Fruit fly (Drosophila melanogaster) whole organism, embryonic: Measurements from ENCODE around the gene CG13097.
A peak's percentile ranks its signal among the peaks of the same experiment; 100 is the strongest.

Experiments
- Atf6 ChIP-seq: fragments of 200-800 bp; sonication (Bioruptor generic); IDR thresholded peaks from 2 replicates; pipeline ENCODE4 v1.3.6; 2022; ENCODE audit warnings: missing biosample characterization, missing genetic modification characterization
- CG1233 ChIP-seq: fragments of 200-800 bp; sonication (Bioruptor generic); optimal IDR thresholded peaks from 4 replicates; lab custom pipeline; 2018; ENCODE audit warnings: missing biosample characterization, mild to moderate bottlenecking, missing genetic modification characterization
- CG12744 ChIP-seq: fragments of 200-800 bp; sonication (Bioruptor generic); optimal IDR thresholded peaks from 2 replicates; lab custom pipeline; 2016; ENCODE audit warnings: missing biosample characterization, missing genetic modification characterization
- CG1602 ChIP-seq: fragments of 200-800 bp; sonication (Bioruptor generic); optimal IDR thresholded peaks from 3 replicates; lab custom pipeline; 2016; ENCODE audit warnings: missing biosample characterization, missing genetic modification characterization
- CG17829 ChIP-seq: fragments of 200-800 bp; optimal IDR thresholded peaks from 2 replicates; lab custom pipeline; 2019; ENCODE audit warnings: missing biosample characterization, mild to moderate bottlenecking, missing genetic modification characterization, moderate library complexity
- CG1832 ChIP-seq: fragments of 200-800 bp; sonication (Bioruptor generic); optimal IDR thresholded peaks from 2 replicates; lab custom pipeline; 2017; ENCODE audit warnings: missing biosample characterization, mild to moderate bottlenecking, missing genetic modification characterization, inconsistent platforms
- CG2199 ChIP-seq: fragments of 200-800 bp; sonication (Bioruptor generic); IDR thresholded peaks from 3 replicates; pipeline ENCODE4 v1.3.6; 2022; ENCODE audit warnings: missing biosample characterization, missing genetic modification characterization
- CG2712 ChIP-seq: fragments of 200-800 bp; optimal IDR thresholded peaks from 3 replicates; lab custom pipeline; 2019; ENCODE audit warnings: missing biosample characterization, mild to moderate bottlenecking, missing genetic modification characterization, moderate library complexity
- CG3281 ChIP-seq: fragments of 200-800 bp; sonication (Bioruptor generic); optimal IDR thresholded peaks from 3 replicates; lab custom pipeline; 2017; ENCODE audit warnings: missing biosample characterization, mild to moderate bottlenecking, missing genetic modification characterization
- CG34376 ChIP-seq: fragments of 200-800 bp; sonication (Bioruptor generic); optimal IDR thresholded peaks from 2 replicates; lab custom pipeline; 2018; ENCODE audit warnings: missing biosample characterization, mild to moderate bottlenecking, missing genetic modification characterization
- CG3995 ChIP-seq: fragments of 200-800 bp; sonication (Bioruptor generic); optimal IDR thresholded peaks from 3 replicates; lab custom pipeline; 2016; ENCODE audit warnings: missing biosample characterization, missing genetic modification characterization
- CG4282 ChIP-seq: fragments of 200-800 bp; sonication (Bioruptor generic); optimal IDR thresholded peaks from 2 replicates; lab custom pipeline; 2016; ENCODE audit warnings: missing biosample characterization, missing genetic modification characterization
- CG4360 ChIP-seq: fragments of 200-800 bp; sonication (Bioruptor generic); IDR thresholded peaks from 2 replicates; pipeline ENCODE4 v1.3.6; 2022; ENCODE audit warnings: missing biosample characterization, missing genetic modification characterization
- CG8089 ChIP-seq: fragments of 200-800 bp; sonication (Bioruptor generic); optimal IDR thresholded peaks from 3 replicates; lab custom pipeline; 2016; ENCODE audit warnings: missing biosample characterization, missing genetic modification characterization
- CG9727 ChIP-seq: fragments of 200-800 bp; sonication (Bioruptor generic); optimal IDR thresholded peaks from 3 replicates; lab custom pipeline; 2017; ENCODE audit warnings: missing biosample characterization, mild to moderate bottlenecking, missing genetic modification characterization
- Dek ChIP-seq: fragments of 200-800 bp; sonication (Bioruptor generic); optimal IDR thresholded peaks from 3 replicates; lab custom pipeline; 2019; ENCODE audit warnings: missing biosample characterization, mild to moderate bottlenecking, missing genetic modification characterization, moderate library complexity
- Dip3 ChIP-seq: fragments of 200-800 bp; sonication (Bioruptor generic); optimal IDR thresholded peaks from 3 replicates; lab custom pipeline; 2016; ENCODE audit warnings: missing biosample characterization, missing genetic modification characterization
- Doc3 ChIP-seq: fragments of 200-800 bp; sonication (Bioruptor generic); IDR thresholded peaks from 3 replicates; pipeline ENCODE4 v1.3.6; 2022; ENCODE audit warnings: missing biosample characterization, missing genetic modification characterization; ENCODE audit not compliant: partially characterized antibody
- Gug ChIP-seq: fragments of 200-800 bp; sonication (Bioruptor generic); IDR thresholded peaks from 4 replicates; pipeline ENCODE4 v1.3.6; 2022; ENCODE audit warnings: missing biosample characterization, missing genetic modification characterization
- Hey ChIP-seq: fragments of 200-800 bp; sonication (Bioruptor generic); optimal IDR thresholded peaks from 3 replicates; lab custom pipeline; 2018; ENCODE audit warnings: missing biosample characterization, mild to moderate bottlenecking, missing genetic modification characterization
- Lhr ChIP-seq: fragments of 200-800 bp; sonication (Bioruptor generic); optimal IDR thresholded peaks from 3 replicates; lab custom pipeline; 2017; ENCODE audit warnings: mild to moderate bottlenecking, missing biosample characterization, missing genetic modification reagents, missing genetic modification characterization
- Lpt ChIP-seq: fragments of >200 bp; optimal IDR thresholded peaks from 2 replicates; lab custom pipeline; 2018; ENCODE audit warnings: missing biosample characterization, missing genetic modification characterization
- Med ChIP-seq: fragments of 200-800 bp; sonication (Bioruptor generic); peaks from one replicate; lab custom pipeline; 2016; ENCODE audit warnings: missing biosample characterization, missing genetic modification characterization, mild to moderate bottlenecking, inconsistent platforms, moderate library complexity
- Opbp ChIP-seq: fragments of 200-800 bp; sonication (Bioruptor generic); IDR thresholded peaks from 3 replicates; pipeline ENCODE4 v1.3.6; 2022; ENCODE audit warnings: missing biosample characterization, missing genetic modification characterization; ENCODE audit not compliant: partially characterized antibody
- Six4 ChIP-seq: fragments of 200-800 bp; sonication (Bioruptor generic); optimal IDR thresholded peaks from 2 replicates; lab custom pipeline; 2016; ENCODE audit warnings: missing biosample characterization, missing genetic modification characterization
- Sry-δ ChIP-seq: fragments of 200-800 bp; sonication (Bioruptor generic); optimal IDR thresholded peaks from 2 replicates; lab custom pipeline; 2016; ENCODE audit warnings: missing biosample characterization, missing genetic modification characterization
- bsh ChIP-seq, 2 experiments: fragments of 200-800 bp; sonication (Bioruptor generic); optimal IDR thresholded peaks; 2 replicates each; lab custom pipeline; 2017 to 2018; ENCODE audit warnings: mild to moderate bottlenecking in 2 of 2, missing biosample characterization in 2 of 2, missing genetic modification characterization in 2 of 2, moderate library complexity in 1 of 2
- cad ChIP-seq: fragments of >200 bp; optimal IDR thresholded peaks from 2 replicates; lab custom pipeline; 2017; ENCODE audit warnings: missing biosample characterization, missing genetic modification characterization
- chinmo ChIP-seq: fragments of 200-800 bp; sonication (Bioruptor generic); IDR thresholded peaks from 4 replicates; pipeline ENCODE4 v1.3.6; 2022; ENCODE audit warnings: missing biosample characterization, missing genetic modification characterization; ENCODE audit not compliant: partially characterized antibody
- chn ChIP-seq: fragments of 200-800 bp; sonication (Bioruptor generic); optimal IDR thresholded peaks from 2 replicates; lab custom pipeline; 2016; ENCODE audit warnings: missing biosample characterization, missing genetic modification characterization
- ci ChIP-seq: fragments of 200-800 bp; sonication (Bioruptor generic); IDR thresholded peaks from 3 replicates; pipeline ENCODE4 v1.3.6; 2022; ENCODE audit warnings: missing biosample characterization, missing genetic modification characterization
- gce ChIP-seq: fragments of 200-800 bp; sonication (Bioruptor generic); IDR thresholded peaks from 3 replicates; pipeline ENCODE4 v1.3.6; 2022; ENCODE audit warnings: missing biosample characterization, missing genetic modification characterization
- grn ChIP-seq: fragments of 200-800 bp; sonication (Bioruptor generic); optimal IDR thresholded peaks from 3 replicates; lab custom pipeline; 2017; ENCODE audit warnings: missing biosample characterization, missing genetic modification characterization
- hbn ChIP-seq: fragments of 200-800 bp; sonication (Bioruptor generic); IDR thresholded peaks from 2 replicates; pipeline ENCODE4 v1.3.6; 2022; ENCODE audit warnings: missing biosample characterization, missing genetic modification characterization; ENCODE audit not compliant: partially characterized antibody
- ind ChIP-seq: fragments of 200-800 bp; sonication (Bioruptor generic); optimal IDR thresholded peaks from 3 replicates; lab custom pipeline; 2016; ENCODE audit warnings: missing biosample characterization, missing genetic modification characterization
- nmo ChIP-seq: fragments of 200-800 bp; sonication (Bioruptor generic); optimal IDR thresholded peaks from 2 replicates; lab custom pipeline; 2018; ENCODE audit warnings: missing biosample characterization, mild to moderate bottlenecking, missing genetic modification characterization, moderate library complexity
- pan ChIP-seq, 4 experiments: fragments of >200 bp in 3 of 4; fragments of 200-800 bp in 1 of 4; sonication (Bioruptor generic) in 1 of 4; optimal IDR thresholded peaks in 3 of 4; IDR thresholded peaks in 1 of 4; 2 replicates each; pipeline versions ENCODE4 v1.3.6 to Lab custom; 2017 to 2022; ENCODE audit warnings: missing biosample characterization in 2 of 4, missing genetic modification characterization in 2 of 4, mixed read lengths in 1 of 4
- pb ChIP-seq: fragments of 200-800 bp; sonication (Bioruptor generic); optimal IDR thresholded peaks from 3 replicates; lab custom pipeline; 2016; ENCODE audit warnings: missing biosample characterization, missing genetic modification characterization
- pfk ChIP-seq: fragments of 200-800 bp; sonication (Bioruptor generic); optimal IDR thresholded peaks from 2 replicates; lab custom pipeline; 2018; ENCODE audit warnings: missing biosample characterization, mild to moderate bottlenecking, missing genetic modification characterization, moderate library complexity
- pnt ChIP-seq: fragments of 200-800 bp; sonication (Bioruptor generic); optimal IDR thresholded peaks from 3 replicates; lab custom pipeline; 2016; ENCODE audit warnings: missing biosample characterization, missing genetic modification characterization
- sc ChIP-seq, 3 experiments: fragments of >200 bp in 2 of 3; fragments of 200-800 bp in 1 of 3; sonication (Bioruptor generic) in 1 of 3; optimal IDR thresholded peaks; 2 replicates in 2 of 3; 3 replicates in 1 of 3; lab custom pipeline; 2017; ENCODE audit warnings: mild to moderate bottlenecking in 1 of 3, missing biosample characterization in 1 of 3, missing genetic modification characterization in 1 of 3, missing genetic modification reagents in 1 of 3
- sim ChIP-seq: fragments of 200-800 bp; sonication (Bioruptor generic); IDR thresholded peaks from 2 replicates; pipeline ENCODE4 v1.3.6; 2022; ENCODE audit warnings: missing biosample characterization, missing genetic modification characterization
- sug ChIP-seq: fragments of 200-800 bp; optimal IDR thresholded peaks from 2 replicates; lab custom pipeline; 2019; ENCODE audit warnings: missing biosample characterization, mild to moderate bottlenecking, missing genetic modification characterization, moderate library complexity
- tin ChIP-seq: fragments of 200-800 bp; sonication (Bioruptor generic); optimal IDR thresholded peaks from 3 replicates; lab custom pipeline; 2016; ENCODE audit warnings: missing biosample characterization, missing genetic modification characterization
- trem ChIP-seq: fragments of 200-800 bp; optimal IDR thresholded peaks from 3 replicates; lab custom pipeline; 2019; ENCODE audit warnings: missing biosample characterization, mild to moderate bottlenecking, missing genetic modification characterization, moderate library complexity
- twi ChIP-seq: fragments of 200-800 bp; optimal IDR thresholded peaks from 2 replicates; lab custom pipeline; 2019; ENCODE audit warnings: missing biosample characterization, mild to moderate bottlenecking, missing genetic modification characterization, moderate library complexity
- usp ChIP-seq: fragments of >200 bp; optimal IDR thresholded peaks from 2 replicates; lab custom pipeline; 2017; ENCODE audit warnings: missing biosample characterization, missing genetic modification characterization
- zen ChIP-seq: fragments of 200-800 bp; sonication (Bioruptor generic); optimal IDR thresholded peaks from 3 replicates; lab custom pipeline; 2018; ENCODE audit warnings: missing biosample characterization, mild to moderate bottlenecking, missing genetic modification characterization, moderate library complexity
- zfh2 ChIP-seq: fragments of 200-800 bp; sonication (Bioruptor generic); optimal IDR thresholded peaks from 2 replicates; lab custom pipeline; 2016; ENCODE audit warnings: missing biosample characterization, missing genetic modification characterization

Gene CG13097

DNA sequence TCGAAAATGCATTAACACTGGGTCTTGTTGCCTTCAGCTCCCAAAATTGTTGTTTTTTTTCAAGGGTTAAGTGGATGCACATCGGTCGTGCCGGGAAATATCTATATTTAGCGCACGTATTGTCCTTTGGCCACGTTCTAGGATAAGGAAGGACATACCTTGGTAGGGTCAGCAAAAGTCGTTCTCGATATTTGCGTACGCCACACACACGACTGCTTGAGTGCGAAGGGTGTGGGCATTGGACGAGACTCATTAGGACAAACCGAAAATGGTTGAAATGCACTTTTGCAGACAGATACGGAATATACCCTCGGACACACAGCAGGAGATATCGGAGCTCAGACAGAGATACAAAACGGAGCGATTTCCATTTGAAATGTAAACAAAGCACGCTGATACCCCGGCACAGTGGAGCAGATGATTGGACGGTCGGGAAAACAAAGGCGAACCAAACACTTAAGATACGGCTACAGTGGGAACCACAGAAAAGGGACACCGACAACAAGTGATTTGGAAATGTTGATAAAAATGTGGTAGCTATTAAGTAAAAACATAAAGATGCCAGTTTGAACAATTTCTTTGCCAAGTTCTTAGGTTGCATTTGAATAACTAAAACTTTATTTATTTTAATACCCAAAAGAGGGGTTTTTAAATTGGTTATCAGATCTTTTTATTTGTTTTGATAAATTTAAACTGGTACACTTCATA is 30.9 kb upstream of the CG13097 start (continued):
- TF ChIP-seq CG4282 (GFP tag; lab: Kevin White, UChicago) (peak; percentile 49), sug (tag; lab: Kevin White, UChicago) (no peak), sc (optimal IDR thresholded peaks at IDR 0.05; lab: Kevin White, UChicago) (no peak), sc (GFP tag; optimal IDR thresholded peaks at IDR 0.05; lab: Kevin White, UChicago) (no peak), pan (optimal IDR thresholded peaks at IDR 0.05; lab: Kevin White, UChicago) (no peak), pan (GFP tag; optimal IDR thresholded peaks at IDR 0.05 in 1 of 2, IDR thresholded peaks at IDR 0.05 in 1 of 2) (no peak), pnt (GFP tag; lab: Kevin White, UChicago) (no peak), nmo (GFP tag; lab: Kevin White, UChicago) (no peak), CG2712 (tag; lab: Kevin White, UChicago) (peak; percentile 15), tin (GFP tag; lab: Kevin White, UChicago) (no peak), CG9727 (GFP tag; lab: Kevin White, UChicago) (no peak), CG1233 (GFP tag; lab: Kevin White, UChicago) (no peak), sim (GFP tag; lab: Robert Waterston, UW) (no peak), Opbp (GFP tag; lab: Robert Waterston, UW) (no peak), hbn (GFP tag; lab: Robert Waterston, UW) (no peak), ind (GFP tag; lab: Kevin White, UChicago) (no peak), usp (no peak), CG34376 (GFP tag; lab: Kevin White, UChicago) (no peak), Hey (tag; lab: Kevin White, UChicago) (no peak), Med (peak; percentile 43), CG3281 (GFP tag; lab: Kevin White, UChicago) (no peak), pfk (no peak), zen (tag; lab: Kevin White, UChicago) (peak; percentile 90), chinmo (no peak), gce (GFP tag; lab: Robert Waterston, UW) (0 out of 3 replicates have a peak, but pooled peaks have one; percentile 24), Dip3 (no peak), trem (tag; lab: Kevin White, UChicago) (no peak), CG12744 (GFP tag; lab: Kevin White, UChicago) (no peak), Sry-δ (GFP tag; lab: Kevin White, UChicago) (no peak), Gug (GFP tag; lab: Robert Waterston, UW) (no peak), Six4 (no peak), twi (tag; lab: Kevin White, UChicago) (peak; percentile 22), pb (GFP tag; lab: Kevin White, UChicago) (no peak), Atf6 (GFP tag; lab: Robert Waterston, UW) (no peak), CG3995 (no peak), CG17829 (tag; lab: Kevin White, UChicago) (peak; percentile 40), CG8089 (no peak), ci (0 out of 3 replicates have a peak, but pooled peaks have one; percentile 15), Dek (no peak), cad (no peak), Lpt (no peak), Doc3 (GFP tag; lab: Robert Waterston, UW) (no peak), CG1602 (no peak), chn (GFP tag; lab: Kevin White, UChicago) (no peak), bsh (GFP tag; optimal IDR thresholded peaks at IDR 0.05; lab: Kevin White, UChicago) (peak in 1 of 2 experiments; percentile 35), Lhr (GFP tag; lab: Kevin White, UChicago) (no peak), CG2199 (GFP tag; lab: Robert Waterston, UW) (0 out of 3 replicates have a peak, but pooled peaks have one; percentile 27), CG4360 (no peak), grn (GFP tag; lab: Kevin White, UChicago) (no peak), CG1832 (GFP tag; lab: Kevin White, UChicago) (no peak), zfh2 (GFP tag; lab: Kevin White, UChicago) (no peak)
